Worm (Caenorhabditis elegans): ENCODE measurements around the gene C31C9.6.

C31C9.6 gene

ce11 chrII:13681063-13681462 lies 19.2 kb upstream of the C31C9.6 start (continued):
- TF ChIP-seq lin-15B (tag; optimal IDR thresholded peaks at IDR 0.05) (no peak), elt-2 (tag; optimal IDR thresholded peaks at IDR 0.05) (peak; percentile 2)

ce11 chrII:13679775-13680320 lies 18.0 kb upstream of the C31C9.6 start:
- TF ChIP-seq fkh-10 (GFP tag; optimal IDR thresholded peaks at IDR 0.05) = no peak
- no peak for TF ChIP-seq nhr-28 (tag; optimal IDR thresholded peaks at IDR 0.05)
- peak; percentile 79 for TF ChIP-seq nhr-23 (tag; optimal IDR thresholded peaks at IDR 0.05)
- TF ChIP-seq fkh-2 (tag; optimal IDR thresholded peaks at IDR 0.05) = no peak
- no peak for TF ChIP-seq daf-12 (tag; optimal IDR thresholded peaks at IDR 0.05)
- TF ChIP-seq nhr-25 (tag; optimal IDR thresholded peaks at IDR 0.05) = peak; percentile 55
- TF ChIP-seq nhr-43 (tag; optimal IDR thresholded peaks at IDR 0.05; ENCODE audit: poor library complexity, severe bottlenecking) = peak; percentile 84
- TF ChIP-seq ztf-4 (tag; optimal IDR thresholded peaks at IDR 0.05) = no peak
- TF ChIP-seq nhr-67 (tag; optimal IDR thresholded peaks at IDR 0.05) = no peak
- TF ChIP-seq ama-1 (optimal IDR thresholded peaks at IDR 0.05) = no peak
- peak in 2 of 3 experiments; percentile 14 to 39 for TF ChIP-seq elt-3 (tag; optimal IDR thresholded peaks at IDR 0.05)
- TF ChIP-seq skn-1 (tag; optimal IDR thresholded peaks at IDR 0.05) = no peak
- TF ChIP-seq eor-1 (tag; optimal IDR thresholded peaks at IDR 0.05) = no peak
- no peak for TF ChIP-seq nhr-77 (tag; optimal IDR thresholded peaks at IDR 0.05)
- no peak for TF ChIP-seq nhr-237 (tag; optimal IDR thresholded peaks at IDR 0.05)
- TF ChIP-seq lin-39 (tag; optimal IDR thresholded peaks at IDR 0.05) = no peak
- no peak for TF ChIP-seq ceh-82 (tag; optimal IDR thresholded peaks at IDR 0.05)

ce11 chrII:13678555-13679119 lies 16.7 kb upstream of the C31C9.6 start:
- TF ChIP-seq nhr-28 (tag; optimal IDR thresholded peaks at IDR 0.05) = no peak
- peak; percentile 36 for TF ChIP-seq lsy-12 (tag; optimal IDR thresholded peaks at IDR 0.05)
- TF ChIP-seq egl-27 (tag; optimal IDR thresholded peaks at IDR 0.05) = no peak
- TF ChIP-seq nhr-76 (tag; optimal IDR thresholded peaks at IDR 0.05) = no peak
- TF ChIP-seq tbx-2 (tag; optimal IDR thresholded peaks at IDR 0.05) = no peak
- TF ChIP-seq snpc-4 (tag; optimal IDR thresholded peaks at IDR 0.05) = no peak
- no peak for TF ChIP-seq skn-1 (tag; optimal IDR thresholded peaks at IDR 0.05)
- no peak for TF ChIP-seq lin-39 (tag; optimal IDR thresholded peaks at IDR 0.05)
- TF ChIP-seq nhr-43 (tag; optimal IDR thresholded peaks at IDR 0.05; ENCODE audit: poor library complexity, severe bottlenecking) = peak; percentile 91
- no peak for TF ChIP-seq ztf-11 (tag; optimal IDR thresholded peaks at IDR 0.05)
- TF ChIP-seq elt-2 (tag; optimal IDR thresholded peaks at IDR 0.05) = no peak
- TF ChIP-seq fkh-2 (tag; optimal IDR thresholded peaks at IDR 0.05) = no peak
- no peak for TF ChIP-seq jun-1 (tag; optimal IDR thresholded peaks at IDR 0.05)
- TF ChIP-seq nfya-1 (tag; optimal IDR thresholded peaks at IDR 0.05; ENCODE audit: insufficient read depth) = peak; percentile 31
- no peak for TF ChIP-seq ztf-4 (tag; optimal IDR thresholded peaks at IDR 0.05)
- peak; percentile 60 for TF ChIP-seq nhr-23 (tag; optimal IDR thresholded peaks at IDR 0.05)
- no peak for TF ChIP-seq eor-1 (tag; optimal IDR thresholded peaks at IDR 0.05)
- no peak for TF ChIP-seq nhr-12 (tag; optimal IDR thresholded peaks at IDR 0.05)
- no peak for TF ChIP-seq nhr-237 (tag; optimal IDR thresholded peaks at IDR 0.05)
- TF ChIP-seq zag-1 (tag; optimal IDR thresholded peaks at IDR 0.05) = no peak
- TF ChIP-seq sea-2 (GFP tag; optimal IDR thresholded peaks at IDR 0.05) = no peak
- TF ChIP-seq unc-39 (tag; optimal IDR thresholded peaks at IDR 0.05) = no peak
- no peak for TF ChIP-seq egl-5 (tag; optimal IDR thresholded peaks at IDR 0.05)
- no peak for TF ChIP-seq R02D3.7 (tag; optimal IDR thresholded peaks at IDR 0.05)
- peak in 2 of 3 experiments; percentile 8 to 57 for TF ChIP-seq elt-3 (tag; optimal IDR thresholded peaks at IDR 0.05)
- no peak for TF ChIP-seq pha-4 (tag; optimal IDR thresholded peaks at IDR 0.05)
- TF ChIP-seq aly-2 (tag; optimal IDR thresholded peaks at IDR 0.05) = no peak
- TF ChIP-seq ceh-28 (tag; optimal IDR thresholded peaks at IDR 0.05) = peak; percentile 75
- no peak for TF ChIP-seq mdl-1 (tag; optimal IDR thresholded peaks at IDR 0.05)
- TF ChIP-seq nhr-77 (tag; optimal IDR thresholded peaks at IDR 0.05) = no peak
- TF ChIP-seq nhr-25 (tag; optimal IDR thresholded peaks at IDR 0.05) = peak; percentile 75

ce11 chrII:13677927-13678326 lies 16.0 kb upstream of the C31C9.6 start:
- TF ChIP-seq ceh-82 (tag; optimal IDR thresholded peaks at IDR 0.05) = no peak
- TF ChIP-seq aly-2 (tag; optimal IDR thresholded peaks at IDR 0.05) = no peak
- TF ChIP-seq egl-27 (tag; optimal IDR thresholded peaks at IDR 0.05) = no peak
